Worm (Caenorhabditis elegans) whole organism, midembryonic: ENCODE results near the gene W04E12.4.

Experiments
- T22C8.4 ChIP-seq: fragments of 200-800 bp; sonication (Bioruptor generic); IDR thresholded peaks from 2 replicates; pipeline ENCODE4 v1.3.6; 2022; ENCODE audit warnings: missing genetic modification characterization, missing compliant biosample characterization
- cog-1 ChIP-seq: sonication (generic microtip); optimal IDR thresholded peaks from 2 replicates; lab custom pipeline; 2016; ENCODE audit warnings: missing genetic modification characterization, missing compliant biosample characterization
- flt-1 ChIP-seq: fragments of 200-800 bp; sonication (Bioruptor generic); IDR thresholded peaks from 2 replicates; pipeline ENCODE4 v1.3.6; 2022; ENCODE audit warnings: missing genetic modification characterization, missing compliant biosample characterization
- klf-2 ChIP-seq: fragments of 200-800 bp; sonication (Bioruptor generic); conservative IDR thresholded peaks from 2 replicates; pipeline ENCODE4 v1.3.6; 2022; ENCODE audit warnings: missing genetic modification reagents, missing genetic modification characterization, missing compliant biosample characterization
- ztf-23 ChIP-seq: fragments of 200-800 bp; sonication (Bioruptor generic); IDR thresholded peaks from 2 replicates; pipeline ENCODE4 v1.3.6; 2022; ENCODE audit warnings: missing genetic modification reagents, missing genetic modification characterization, missing compliant biosample characterization
- ztf-29 ChIP-seq: fragments of 200-800 bp; sonication (Bioruptor generic); IDR thresholded peaks from 2 replicates; pipeline ENCODE4 v1.3.6; 2022; ENCODE audit warnings: missing genetic modification reagents, missing genetic modification characterization, missing compliant biosample characterization

ce11 chrV:19794931-19795330 lies 51.5 kb downstream of the W04E12.4 start, which contains the start of gene M162.7:
- no peak for TF ChIP-seq ztf-29 (GFP tag; lab: Robert Waterston, UW)
- no peak for TF ChIP-seq cog-1 (tag; lab: Kevin White, UChicago)
- no peak for TF ChIP-seq ztf-23 (GFP tag; lab: Robert Waterston, UW)
- no peak for TF ChIP-seq flt-1 (GFP tag; lab: Robert Waterston, UW)
- no peak for TF ChIP-seq T22C8.4 (GFP tag; lab: Robert Waterston, UW)
- no peak for TF ChIP-seq klf-2
